Worm (Caenorhabditis elegans) whole organism, young adult: Measurements from ENCODE around the gene old-1.
A peak's percentile ranks its signal among the peaks of the same experiment; 100 is the strongest.

Experiments used
- B0019.2 ChIP-seq: fragments of 200-800 bp; sonication (Bioruptor generic); conservative IDR thresholded peaks from 2 replicates; pipeline ENCODE4 v1.3.6; 2022; ENCODE audit warnings: missing genetic modification reagents, missing genetic modification characterization, missing compliant biosample characterization
- F23B12.7 ChIP-seq: sonication (generic microtip); optimal IDR thresholded peaks from 2 replicates; lab custom pipeline; 2017; ENCODE audit warnings: missing genetic modification characterization, mild to moderate bottlenecking, missing compliant biosample characterization, antibody characterized with exemption, moderate library complexity; ENCODE audit not compliant: insufficient read depth
- F33H1.4 ChIP-seq: fragments of 200-800 bp; sonication (Bioruptor generic); IDR thresholded peaks from 2 replicates; pipeline ENCODE4 v1.3.6; 2022; ENCODE audit warnings: missing genetic modification reagents, missing genetic modification characterization, missing compliant biosample characterization
- Y79H2A.3 ChIP-seq: fragments of 200-800 bp; sonication (Bioruptor generic); conservative IDR thresholded peaks from 2 replicates; pipeline ENCODE4 v1.3.6; 2022; ENCODE audit warnings: missing genetic modification reagents, missing genetic modification characterization, missing compliant biosample characterization
- akir-1 ChIP-seq: fragments of 200-800 bp; sonication (Bioruptor generic); optimal IDR thresholded peaks from 2 replicates; lab custom pipeline; 2018; ENCODE audit warnings: mild to moderate bottlenecking, missing genetic modification characterization, moderate library complexity, missing compliant biosample characterization
- aptf-2 ChIP-seq: fragments of 200-800 bp; sonication (Bioruptor generic); conservative IDR thresholded peaks from 2 replicates; pipeline ENCODE4 v1.3.6; 2022; ENCODE audit warnings: missing genetic modification reagents, missing genetic modification characterization, missing compliant biosample characterization
- cebp-1 ChIP-seq, 2 experiments: fragments of 200-800 bp in 1 of 2; sonication (Bioruptor generic) in 1 of 2; sonication (generic microtip) in 1 of 2; IDR thresholded peaks in 1 of 2; optimal IDR thresholded peaks in 1 of 2; 2 replicates each; pipeline versions ENCODE4 v1.3.6 to Lab custom; 2017 to 2022; ENCODE audit warnings: missing compliant biosample characterization in 2 of 2, missing genetic modification characterization in 2 of 2, mild to moderate bottlenecking in 1 of 2, missing genetic modification reagents in 1 of 2, moderate library complexity in 1 of 2
- ceh-100 ChIP-seq: fragments of 200-800 bp; sonication (Bioruptor generic); IDR thresholded peaks from 2 replicates; pipeline ENCODE4 v1.3.6; 2022; ENCODE audit warnings: missing genetic modification reagents, missing genetic modification characterization, missing compliant biosample characterization
- ceh-91 ChIP-seq: fragments of 200-800 bp; sonication (Bioruptor generic); IDR thresholded peaks from 2 replicates; pipeline ENCODE4 v1.3.6; 2022; ENCODE audit warnings: missing genetic modification reagents, missing genetic modification characterization, missing compliant biosample characterization
- ets-4 ChIP-seq: fragments of 200-800 bp; sonication (Bioruptor generic); optimal IDR thresholded peaks from 2 replicates; lab custom pipeline; 2018; ENCODE audit warnings: mild to moderate bottlenecking, missing genetic modification characterization, missing compliant biosample characterization
- hlh-26 ChIP-seq: fragments of 200-800 bp; sonication (Bioruptor generic); conservative IDR thresholded peaks from 2 replicates; pipeline ENCODE4 v1.3.6; 2022; ENCODE audit warnings: missing genetic modification reagents, missing genetic modification characterization, missing compliant biosample characterization
- hrde-1 ChIP-seq: sonication (generic microtip); optimal IDR thresholded peaks from 2 replicates; lab custom pipeline; 2016; ENCODE audit warnings: missing genetic modification characterization, mild to moderate bottlenecking, missing compliant biosample characterization, moderate library complexity, missing genotype, missing genetic modification reagents, borderline replicate concordance
- let-607 ChIP-seq, 2 experiments: fragments of 200-800 bp in 1 of 2; sonication (Bioruptor generic) in 1 of 2; sonication (generic microtip) in 1 of 2; optimal IDR thresholded peaks; 2 replicates each; lab custom pipeline; 2016 to 2018; ENCODE audit warnings: mild to moderate bottlenecking in 2 of 2, missing compliant biosample characterization in 2 of 2, missing genetic modification characterization in 2 of 2, moderate library complexity in 2 of 2, missing genotype in 1 of 2
- lin-40 ChIP-seq: sonication (generic microtip); optimal IDR thresholded peaks from 2 replicates; lab custom pipeline; 2016; ENCODE audit warnings: missing genetic modification characterization, mild to moderate bottlenecking, missing compliant biosample characterization, missing genotype, missing genetic modification reagents
- lsl-1 ChIP-seq: fragments of 200-800 bp; sonication (Bioruptor generic); optimal IDR thresholded peaks from 2 replicates; lab custom pipeline; 2018; ENCODE audit warnings: mild to moderate bottlenecking, missing genetic modification characterization, moderate library complexity, missing compliant biosample characterization
- madf-6 ChIP-seq: fragments of 200-800 bp; sonication (Bioruptor generic); IDR thresholded peaks from 2 replicates; pipeline ENCODE4 v1.3.6; 2022; ENCODE audit warnings: missing genetic modification reagents, missing genetic modification characterization, missing compliant biosample characterization
- madf-8 ChIP-seq: fragments of 200-800 bp; sonication (Bioruptor generic); conservative IDR thresholded peaks from 2 replicates; pipeline ENCODE4 v1.3.6; 2022; ENCODE audit warnings: missing genetic modification reagents, missing genetic modification characterization, missing compliant biosample characterization
- nhr-179 ChIP-seq: sonication (generic microtip); optimal IDR thresholded peaks from 2 replicates; lab custom pipeline; 2016; ENCODE audit warnings: mild to moderate bottlenecking, missing genetic modification characterization, missing compliant biosample characterization
- nhr-90 ChIP-seq: sonication (generic microtip); optimal IDR thresholded peaks from 2 replicates; lab custom pipeline; 2016; ENCODE audit warnings: missing genotype, mild to moderate bottlenecking, missing genetic modification characterization, missing compliant biosample characterization
- pha-4 ChIP-seq: fragments of 150-350 bp; sonication (generic microtip); optimal IDR thresholded peaks from 2 replicates; lab custom pipeline; 2014; ENCODE audit warnings: missing biosample characterization, missing genetic modification reagents, missing genetic modification characterization
- rpc-1 ChIP-seq, 2 experiments: fragments of 150-350 bp in 1 of 2; sonication (generic microtip) in 1 of 2; optimal IDR thresholded peaks; 2 replicates each; lab custom pipeline; 2014 to 2018; ENCODE audit warnings: missing biosample characterization in 1 of 2, missing genetic modification characterization in 1 of 2, missing genetic modification reagents in 1 of 2, missing genotype in 1 of 2
- snpc-3.4 ChIP-seq: sonication (generic microtip); optimal IDR thresholded peaks from 2 replicates; lab custom pipeline; 2017; ENCODE audit warnings: missing genetic modification characterization, mild to moderate bottlenecking, missing compliant biosample characterization, antibody characterized with exemption, moderate library complexity, missing genotype, missing genetic modification reagents
- snpc-4 ChIP-seq, 5 experiments: fragments of 150-350 bp in 1 of 5; sonication (generic microtip) in 4 of 5; optimal IDR thresholded peaks; 2 replicates each; lab custom pipeline; 2014 to 2018; ENCODE audit warnings: missing genetic modification characterization in 5 of 5, missing biosample characterization in 3 of 5, antibody characterized with exemption in 2 of 5, mild to moderate bottlenecking in 2 of 5, missing compliant biosample characterization in 2 of 5, missing genotype in 2 of 5, moderate library complexity in 2 of 5, missing genetic modification reagents in 1 of 5
- tbp1 ChIP-seq: fragments of 200-800 bp; sonication (Bioruptor generic); optimal IDR thresholded peaks from 2 replicates; lab custom pipeline; 2018; ENCODE audit warnings: mild to moderate bottlenecking, missing genetic modification characterization, missing compliant biosample characterization
- tlf-1 ChIP-seq: fragments of 200-800 bp; sonication (Bioruptor generic); optimal IDR thresholded peaks from 2 replicates; lab custom pipeline; 2018; ENCODE audit warnings: mild to moderate bottlenecking, missing genetic modification characterization, missing compliant biosample characterization
- xnd-1 ChIP-seq: sonication (generic microtip); optimal IDR thresholded peaks from 2 replicates; lab custom pipeline; 2016; ENCODE audit warnings: missing genotype, missing genetic modification reagents, missing genetic modification characterization, missing compliant biosample characterization
- ztf-18 ChIP-seq: sonication (generic microtip); optimal IDR thresholded peaks from 2 replicates; lab custom pipeline; 2016; ENCODE audit warnings: missing genotype, mild to moderate bottlenecking, missing genetic modification characterization, missing compliant biosample characterization
- ztf-26 ChIP-seq: sonication (generic microtip); optimal IDR thresholded peaks from 2 replicates; lab custom pipeline; 2017; ENCODE audit warnings: missing genetic modification characterization, missing compliant biosample characterization
- ztf-3 ChIP-seq: fragments of 200-800 bp; sonication (Bioruptor generic); optimal IDR thresholded peaks from 2 replicates; lab custom pipeline; 2018; ENCODE audit warnings: mild to moderate bottlenecking, missing genetic modification characterization, missing compliant biosample characterization

old-1 gene

ce11 chrII:9845239-9845638 is 23.3 kb downstream of the old-1 start, which contains the start of gene chil-9:
TSS of gene chil-9 (minus strand) at chrII:9845339.
- TF ChIP-seq ztf-3 (GFP tag; lab: Kevin White, UChicago) = no peak
- TF ChIP-seq tbp1 (GFP tag; lab: Kevin White, UChicago) = no peak
- no peak for TF ChIP-seq B0019.2
- TF ChIP-seq madf-6 = no peak
- TF ChIP-seq hrde-1 (tag; lab: Kevin White, UChicago) = no peak
- TF ChIP-seq F23B12.7 (tag; lab: Kevin White, UChicago) = no peak

- TF ChIP-seq F33H1.4 (GFP tag; lab: Robert Waterston, UW) (peak; percentile 81), ceh-100 (GFP tag; lab: Robert Waterston, UW) (no peak), madf-6 (peak; percentile 96), nhr-90 (tag; lab: Kevin White, UChicago) (no peak), ztf-26 (no peak), snpc-4 (GFP tag; optimal IDR thresholded peaks at IDR 0.05; lab: Kevin White, UChicago) (no peak), snpc-4 (tag; optimal IDR thresholded peaks at IDR 0.05; lab: Kevin White, UChicago) (no peak), Y79H2A.3 (GFP tag; lab: Robert Waterston, UW) (no peak), rpc-1 (optimal IDR thresholded peaks at IDR 0.05; lab: Kevin White, UChicago) (no peak), rpc-1 (tag; optimal IDR thresholded peaks at IDR 0.05; lab: Kevin White, UChicago) (no peak), akir-1 (GFP tag; lab: Kevin White, UChicago) (no peak), lsl-1 (GFP tag; lab: Kevin White, UChicago) (peak; percentile 87), hlh-26 (GFP tag; lab: Robert Waterston, UW) (no peak), tlf-1 (GFP tag; lab: Kevin White, UChicago) (no peak), madf-8 (GFP tag; lab: Robert Waterston, UW) (peak; percentile 88), snpc-3.4 (tag; lab: Kevin White, UChicago) (no peak), ceh-91 (GFP tag; lab: Robert Waterston, UW) (no peak), xnd-1 (tag; lab: Kevin White, UChicago) (peak; percentile 79)
- TF ChIP-seq, all 124 proteins: peak for 5
These were observed 26.5 kb downstream of the old-1 start, which contains the start of gene rnh-1.2 for ce11 chrII:9841985-9842505. TSS of gene rnh-1.2 (minus strand) at chrII:9842035.

ce11 chrII:9840313-9840712 is 28.2 kb downstream of the old-1 start, which contains the start of gene ZK938.11:
TSS of gene ZK938.11 (minus strand) at chrII:9840413.
- no peak for TF ChIP-seq B0019.2
- no peak for TF ChIP-seq let-607 (tag; optimal IDR thresholded peaks at IDR 0.05; lab: Kevin White, UChicago)
- no peak for TF ChIP-seq aptf-2 (GFP tag; lab: Robert Waterston, UW)
- TF ChIP-seq lin-40 (tag; lab: Kevin White, UChicago) = no peak
- TF ChIP-seq hrde-1 (tag; lab: Kevin White, UChicago) = no peak
- TF ChIP-seq ets-4 (GFP tag; lab: Kevin White, UChicago) = no peak
- TF ChIP-seq nhr-179 (tag; lab: Kevin White, UChicago) = no peak
- no peak for TF ChIP-seq ztf-18 (tag; lab: Kevin White, UChicago)
- no peak for TF ChIP-seq nhr-90 (tag; lab: Kevin White, UChicago)
- TF ChIP-seq madf-6 = no peak
- TF ChIP-seq pha-4 = no peak
- TF ChIP-seq cebp-1 (GFP tag; IDR thresholded peaks at IDR 0.05; lab: Robert Waterston, UW) = no peak
- TF ChIP-seq cebp-1 (tag; optimal IDR thresholded peaks at IDR 0.05; lab: Kevin White, UChicago) = no peak
